Fruit fly (Drosophila melanogaster) whole organism: ENCODE measurements around the gene CG9541.

Experiments
- CG8478 ChIP-seq: fragments of >200 bp; optimal IDR thresholded peaks from 2 replicates; lab custom pipeline; 2018; ENCODE audit warnings: inconsistent platforms
- Dll ChIP-seq: fragments of >200 bp; optimal IDR thresholded peaks from 2 replicates; lab custom pipeline; 2017
- EcR ChIP-seq, 2 experiments: fragments of >200 bp; optimal IDR thresholded peaks; 2 replicates each; lab custom pipeline; 2017; ENCODE audit warnings: missing biosample characterization in 2 of 2, missing genetic modification characterization in 2 of 2, missing genetic modification reagents in 2 of 2
- psq ChIP-seq: fragments of >200 bp; optimal IDR thresholded peaks from 2 replicates; lab custom pipeline; 2017
- usp ChIP-seq: fragments of >200 bp; optimal IDR thresholded peaks from 2 replicates; lab custom pipeline; 2017; ENCODE audit warnings: missing biosample characterization, missing genetic modification characterization, mixed read lengths

dm6 chr2L:8946718-8947316, 28.4 kb downstream of the CG9541 start, which contains the start of gene CG46397:
- TF ChIP-seq psq: no peak
- TF ChIP-seq CG8478 (lab: Kevin White, UChicago): no peak
- TF ChIP-seq usp (GFP tag; lab: Kevin White, UChicago): no peak
- TF ChIP-seq Dll: no peak
- no peak for TF ChIP-seq EcR (GFP tag; optimal IDR thresholded peaks at IDR 0.05; lab: Kevin White, UChicago)
